Worm (Caenorhabditis elegans) whole organism, L4/young adult: ENCODE results near the gene rnh-1.1.

ENCODE experiments used
- W03F9.2 ChIP-seq: fragments of 150-350 bp; optimal IDR thresholded peaks from 2 replicates; lab custom pipeline; 2014; ENCODE audit warnings: missing biosample characterization, missing genetic modification characterization
- dao-5 ChIP-seq: sonication (generic microtip); optimal IDR thresholded peaks from 2 replicates; lab custom pipeline; 2016; ENCODE audit warnings: missing genotype, missing genetic modification characterization, moderate library complexity, missing compliant biosample characterization
- him-1 ChIP-seq: sonication (generic microtip); optimal IDR thresholded peaks from 2 replicates; lab custom pipeline; 2016; ENCODE audit warnings: missing genotype, missing genetic modification reagents, missing genetic modification characterization, missing compliant biosample characterization

DNA sequence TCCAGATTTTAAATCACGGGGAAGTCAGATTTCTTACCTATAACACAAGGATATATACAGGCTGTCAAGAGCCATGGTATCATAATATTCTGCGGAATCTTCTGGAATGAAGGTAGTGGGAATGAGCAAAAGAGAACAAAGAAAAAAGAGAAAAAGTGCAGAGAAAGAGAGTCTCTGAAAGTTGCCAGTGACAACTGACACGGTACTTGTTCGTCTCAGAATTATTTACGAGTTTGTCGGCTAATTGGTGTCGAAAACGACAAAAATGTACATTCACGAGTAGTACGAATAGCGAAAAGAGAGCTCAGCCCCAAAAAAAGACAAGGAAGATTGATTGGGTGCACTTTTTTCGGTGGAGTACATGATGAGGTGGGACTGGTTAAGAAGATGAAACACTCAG, 42.5 kb upstream of the rnh-1.1 start, which contains the start of gene cah-2:
- TF ChIP-seq him-1 (tag; lab: Kevin White, UChicago), result no peak
- TF ChIP-seq W03F9.2, result no peak
- TF ChIP-seq dao-5 (tag; lab: Kevin White, UChicago), result no peak
